Fruit fly (Drosophila melanogaster) Kc167 (cell line): ENCODE results near the gene Fur2.

Experiments
- Myc ChIP-seq: fragments of >200 bp; optimal IDR thresholded peaks from 2 replicates; lab custom pipeline; 2017; ENCODE audit warnings: missing external identifiers
- Sin3A ChIP-seq: fragments of >200 bp; optimal IDR thresholded peaks from 2 replicates; lab custom pipeline; 2018; ENCODE audit warnings: missing external identifiers
- h ChIP-seq: fragments of >200 bp; optimal IDR thresholded peaks from 3 replicates; lab custom pipeline; 2018; ENCODE audit warnings: missing external identifiers
- insv ChIP-seq: fragments of >200 bp; optimal IDR thresholded peaks from 3 replicates; lab custom pipeline; 2018; ENCODE audit warnings: missing external identifiers
- psq ChIP-seq: fragments of >200 bp; optimal IDR thresholded peaks from 2 replicates; lab custom pipeline; 2017; ENCODE audit warnings: missing external identifiers
- ttk ChIP-seq: sonication (Bioruptor generic); optimal IDR thresholded peaks from 2 replicates; lab custom pipeline; 2017; ENCODE audit warnings: missing external identifiers

Gene Fur2

DNA sequence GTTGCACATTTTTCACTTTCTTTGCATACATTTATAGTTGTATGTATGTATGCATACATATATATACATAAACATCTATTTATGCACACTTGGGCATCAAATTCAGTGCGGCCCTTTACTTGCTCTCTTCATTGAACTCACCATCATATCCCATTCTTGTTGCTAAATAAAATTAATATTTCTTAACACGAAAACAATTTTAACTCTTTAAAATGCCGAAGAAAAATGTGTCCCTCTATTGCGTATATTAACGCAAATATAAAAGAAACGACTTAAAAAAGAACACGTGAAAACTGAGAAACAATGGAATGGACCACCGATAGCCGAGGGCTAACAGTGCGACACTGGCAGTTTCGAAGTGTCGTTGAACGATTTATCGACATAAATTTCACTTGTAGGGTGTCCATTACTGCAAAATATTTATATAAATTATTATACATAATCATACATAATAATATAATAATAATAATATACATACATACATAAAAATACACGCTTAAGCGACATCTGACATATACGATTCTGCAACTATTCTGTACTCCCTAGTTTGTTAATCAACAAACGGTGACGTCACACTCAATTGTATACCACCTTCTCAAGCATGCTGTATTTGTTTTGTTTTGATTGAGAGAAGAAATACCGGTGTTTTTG lies 14.1 kb upstream of the Fur2 start, which contains the start of the genes U2af50 and PIG-Q:
TSS of gene U2af50 (minus strand) at position 370 of the 651 bp plus-strand sequence.
TSS of gene PIG-Q (plus strand) at position 474 of the 651 bp plus-strand sequence.
- TF ChIP-seq Sin3A (lab: Kevin White, UChicago) = no peak
- no peak for TF ChIP-seq ttk (lab: Kevin White, UChicago)
- no peak for TF ChIP-seq Myc
- no peak for TF ChIP-seq h
- no peak for TF ChIP-seq psq (lab: Kevin White, UChicago)
- no peak for TF ChIP-seq insv (lab: Kevin White, UChicago)

DNA sequence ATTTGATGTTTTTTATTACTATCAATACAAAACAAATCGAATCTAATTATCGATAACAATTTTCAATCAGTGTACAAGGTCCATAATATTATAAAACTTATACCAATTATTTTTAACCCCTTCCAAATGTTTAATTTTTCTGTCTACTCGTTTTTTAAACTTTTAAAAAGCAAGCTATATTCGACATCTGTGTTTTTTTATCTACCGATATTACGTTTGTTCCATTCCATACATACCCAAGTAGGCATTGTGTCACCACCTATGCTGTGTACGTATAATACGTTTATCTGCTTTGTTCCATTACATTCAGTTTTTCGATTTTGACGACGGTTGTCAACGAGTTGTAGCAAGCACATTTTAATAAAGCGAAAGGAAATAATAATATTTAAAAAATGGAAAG lies 11.6 kb upstream of the Fur2 start, which contains the start of gene nonA:
TSS of gene nonA (plus strand) at position 264 of the 400 bp plus-strand sequence.
- TF ChIP-seq Myc (no peak), h (no peak), insv (lab: Kevin White, UChicago) (no peak), ttk (lab: Kevin White, UChicago) (no peak), Sin3A (lab: Kevin White, UChicago) (no peak), psq (lab: Kevin White, UChicago) (no peak)

DNA sequence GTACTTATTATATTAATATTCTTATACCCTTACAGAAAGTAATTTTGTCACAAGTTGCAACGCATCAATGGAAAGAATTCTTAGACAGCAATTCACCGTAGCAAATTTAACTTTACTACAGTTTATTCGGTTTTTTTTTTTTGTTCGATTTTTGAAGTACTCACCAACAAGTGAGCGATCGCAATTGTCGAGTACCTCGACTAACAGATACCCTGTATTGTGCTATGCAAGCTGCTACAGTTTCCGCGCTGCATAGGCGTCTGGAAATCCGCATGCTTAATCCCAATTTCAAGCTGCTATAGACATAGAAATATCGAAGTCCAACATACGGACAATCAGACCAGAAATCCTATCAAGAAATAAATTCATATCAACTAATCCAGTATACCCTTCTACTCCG lies 4.3 kb upstream of the Fur2 start:
- no peak for TF ChIP-seq Sin3A (lab: Kevin White, UChicago)
- TF ChIP-seq Myc = no peak
- TF ChIP-seq ttk (lab: Kevin White, UChicago) = no peak
- TF ChIP-seq psq (lab: Kevin White, UChicago) = no peak

DNA sequence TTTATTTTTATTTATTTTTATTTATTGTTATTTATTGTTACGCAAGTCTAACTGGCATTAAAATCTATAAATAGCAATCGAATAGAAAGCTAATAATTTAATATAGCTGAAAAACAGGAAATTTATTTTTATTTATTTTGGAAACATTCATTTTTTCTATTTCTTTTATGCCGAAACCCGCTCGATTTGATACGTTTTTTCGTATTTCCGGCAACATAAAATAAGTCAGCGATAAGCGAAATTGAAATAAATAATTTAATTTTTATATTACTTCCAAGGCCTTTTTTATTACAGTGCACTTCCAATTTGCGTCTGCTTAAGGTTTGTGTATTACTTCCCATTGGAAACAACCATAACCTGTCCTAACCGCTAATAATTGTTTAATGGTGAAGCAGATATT lies 963 bp upstream of the Fur2 start:
- TF ChIP-seq insv (lab: Kevin White, UChicago) = no peak
- no peak for TF ChIP-seq psq (lab: Kevin White, UChicago)
- no peak for TF ChIP-seq Myc
- TF ChIP-seq Sin3A (lab: Kevin White, UChicago) = no peak
- no peak for TF ChIP-seq ttk (lab: Kevin White, UChicago)
- no peak for TF ChIP-seq h

DNA sequence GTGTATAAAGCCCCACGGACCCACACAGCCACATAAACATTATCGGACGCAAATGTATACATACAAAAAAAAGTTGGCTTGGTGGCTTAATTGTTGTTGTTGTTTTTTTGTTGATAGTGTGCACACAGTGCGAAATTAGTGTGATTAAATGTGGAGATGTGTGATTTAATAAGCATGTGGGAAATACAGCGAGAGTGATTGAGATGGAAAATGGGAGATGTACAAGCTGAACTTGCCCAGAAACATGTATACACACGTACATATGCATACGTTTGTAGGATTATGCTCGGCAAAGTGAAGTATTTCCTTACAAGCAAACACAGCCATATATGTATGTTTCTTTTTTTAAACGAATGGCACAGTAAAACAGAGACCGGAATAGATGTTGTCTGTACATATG lies 655 bp downstream of the Fur2 start:
- TF ChIP-seq Myc (no peak), insv (lab: Kevin White, UChicago) (no peak), psq (lab: Kevin White, UChicago) (no peak), h (no peak), Sin3A (lab: Kevin White, UChicago) (no peak), ttk (lab: Kevin White, UChicago) (no peak)

DNA sequence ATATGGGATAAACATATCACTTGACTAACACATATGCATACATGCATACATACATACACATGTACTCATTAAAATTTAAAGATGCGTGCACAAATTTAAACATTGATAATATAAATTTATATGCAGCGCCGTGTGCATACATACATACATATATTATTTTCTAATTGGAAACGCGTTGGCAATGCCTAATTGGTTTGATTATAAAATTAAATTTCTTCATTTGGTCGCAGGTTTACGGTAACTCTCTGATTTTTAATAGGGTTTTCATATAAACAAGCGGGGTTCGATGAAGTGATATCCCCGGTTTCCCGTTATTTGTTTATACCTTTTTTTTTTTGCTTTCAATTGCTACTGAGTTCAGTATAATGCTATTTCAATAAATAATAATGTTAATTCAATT lies 1.2 kb downstream of the Fur2 start:
- TF ChIP-seq psq (lab: Kevin White, UChicago) = no peak

DNA sequence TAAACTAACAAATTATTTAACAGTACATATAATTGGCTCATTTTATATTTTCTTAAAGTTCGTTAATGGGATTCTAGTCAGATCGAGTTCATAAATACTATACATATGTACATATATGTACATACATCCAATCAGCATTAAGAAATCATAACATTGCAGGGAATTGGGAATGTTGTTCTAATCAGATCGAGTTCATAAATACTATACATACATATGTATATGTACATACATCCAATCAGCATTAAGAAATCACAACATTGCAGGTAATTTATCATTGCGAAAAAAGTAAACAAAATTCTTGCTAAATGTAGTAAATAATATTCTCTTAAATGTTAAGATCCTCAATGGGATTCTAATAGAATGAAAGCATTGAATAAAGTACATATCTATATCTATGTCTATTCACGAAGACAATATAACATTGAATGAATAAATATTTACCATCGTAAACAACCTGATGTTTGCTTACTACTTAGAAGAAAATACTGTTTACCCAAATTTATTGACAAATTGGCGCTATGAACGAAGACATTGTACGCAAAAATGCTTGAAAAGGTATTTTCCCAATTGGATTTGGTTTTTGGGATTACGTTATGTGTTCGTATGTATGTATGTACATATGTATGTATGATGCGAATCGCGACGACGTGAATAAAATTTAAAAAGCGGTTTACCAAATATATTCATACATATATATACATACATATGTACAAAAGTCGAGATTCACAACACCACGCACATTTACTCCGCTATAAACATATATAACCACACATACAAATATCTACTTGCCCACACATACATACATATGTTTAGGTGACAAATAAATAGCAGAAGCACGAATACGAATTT lies 11.0 kb downstream of the Fur2 start:
- TF ChIP-seq psq (lab: Kevin White, UChicago) (no peak), insv (lab: Kevin White, UChicago) (no peak), Myc (no peak)

DNA sequence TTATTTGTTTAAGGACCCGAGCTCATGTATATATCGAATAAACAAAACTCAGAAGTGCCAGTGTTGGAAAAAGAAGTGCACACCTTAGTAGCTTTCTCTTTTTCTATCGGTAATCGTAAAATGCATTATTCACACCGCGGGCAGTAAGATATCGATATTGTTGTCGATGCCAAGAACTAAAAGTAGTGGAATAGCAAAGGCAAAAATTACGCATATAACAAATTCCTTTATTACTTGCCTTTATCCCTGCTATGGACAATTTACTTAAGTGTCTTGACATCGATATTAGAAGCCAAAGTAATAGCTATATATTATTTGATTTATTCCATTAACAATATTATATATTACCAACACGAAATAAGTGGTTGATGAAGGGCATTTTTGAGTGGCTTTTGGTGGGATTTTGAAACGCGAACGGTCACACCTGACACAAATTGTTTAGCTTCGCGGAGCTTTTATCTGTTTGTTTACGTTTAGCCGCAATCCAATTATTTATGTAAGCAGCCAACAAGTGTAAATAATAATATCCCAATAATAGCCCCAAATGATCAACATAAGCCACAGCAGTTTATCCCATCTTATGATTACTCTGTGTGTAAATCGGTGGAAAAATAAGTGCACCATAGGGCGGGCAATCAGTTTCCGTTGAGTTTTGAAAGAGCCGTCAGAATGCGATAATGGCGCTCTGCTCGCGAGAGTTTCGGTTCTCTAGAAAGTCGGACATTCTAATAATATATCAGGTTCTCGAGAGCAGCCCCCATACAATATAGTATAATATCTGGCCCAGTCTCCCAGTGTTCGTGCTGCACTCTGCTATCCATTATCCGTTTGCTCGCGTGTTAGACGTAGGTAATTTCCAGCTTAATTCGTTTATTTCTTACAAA lies 12.2 kb downstream of the Fur2 start, which contains the start of the genes CG9992 and CG4239:
TSS of gene CG9992 (minus strand) at position 66 of the 884 bp plus-strand sequence.
TSS of gene CG4239 (plus strand) at position 436 of the 884 bp plus-strand sequence.
- TF ChIP-seq h (no peak), insv (lab: Kevin White, UChicago) (no peak), Myc (no peak), Sin3A (lab: Kevin White, UChicago) (no peak), psq (lab: Kevin White, UChicago) (no peak), ttk (lab: Kevin White, UChicago) (no peak)

DNA sequence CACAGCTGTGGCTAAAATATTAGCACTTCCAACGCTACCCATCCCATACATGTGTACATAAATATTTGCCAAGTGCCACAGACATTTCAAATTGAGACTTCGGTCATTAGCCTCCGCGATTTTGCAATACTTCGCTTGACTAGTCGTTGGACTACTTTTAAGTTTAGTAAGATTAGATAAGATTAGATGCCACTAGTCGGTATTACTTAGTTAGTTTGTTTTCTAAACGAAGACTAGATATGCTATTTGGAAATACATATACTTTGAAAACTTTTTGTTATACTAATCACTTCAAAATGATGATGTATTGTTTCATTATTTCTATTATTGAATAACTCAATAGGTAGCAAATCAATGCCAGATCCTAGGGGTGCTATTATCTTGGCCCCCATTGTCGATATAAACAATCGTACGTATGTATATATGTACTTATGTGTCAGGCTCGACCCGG lies 13.1 kb downstream of the Fur2 start:
- TF ChIP-seq insv (lab: Kevin White, UChicago) = no peak
- TF ChIP-seq Myc = no peak
- no peak for TF ChIP-seq ttk (lab: Kevin White, UChicago)
- no peak for TF ChIP-seq Sin3A (lab: Kevin White, UChicago)
- TF ChIP-seq psq (lab: Kevin White, UChicago) = no peak
- TF ChIP-seq h = no peak

DNA sequence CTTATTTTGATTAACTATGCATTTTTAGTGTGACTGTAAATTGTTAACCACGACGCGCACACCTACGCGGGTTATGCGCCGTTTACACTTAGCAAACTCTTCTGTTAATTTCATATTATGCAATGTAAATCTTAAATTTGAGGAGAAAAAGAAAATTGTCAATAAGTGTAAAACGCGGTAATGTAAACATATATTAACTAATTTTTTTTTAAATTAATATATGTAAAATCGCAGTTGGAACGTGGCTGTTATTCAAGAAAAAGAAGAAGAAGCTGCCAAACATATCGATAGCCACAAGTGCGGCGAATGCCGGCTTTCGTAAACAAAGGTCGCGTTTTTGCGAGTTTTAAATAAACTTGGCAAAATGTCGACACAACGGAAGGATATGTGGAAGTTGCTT lies 18.5 kb downstream of the Fur2 start, which contains the start of the genes TH1 and mei-41:
TSS of gene TH1 (minus strand) at position 42 of the 400 bp plus-strand sequence.
TSS of gene mei-41 (plus strand) at position 302 of the 400 bp plus-strand sequence.
- no peak for TF ChIP-seq ttk (lab: Kevin White, UChicago)
- TF ChIP-seq h = no peak
- no peak for TF ChIP-seq Sin3A (lab: Kevin White, UChicago)
- TF ChIP-seq psq (lab: Kevin White, UChicago) = no peak
- TF ChIP-seq insv (lab: Kevin White, UChicago) = no peak
- TF ChIP-seq Myc = no peak

DNA sequence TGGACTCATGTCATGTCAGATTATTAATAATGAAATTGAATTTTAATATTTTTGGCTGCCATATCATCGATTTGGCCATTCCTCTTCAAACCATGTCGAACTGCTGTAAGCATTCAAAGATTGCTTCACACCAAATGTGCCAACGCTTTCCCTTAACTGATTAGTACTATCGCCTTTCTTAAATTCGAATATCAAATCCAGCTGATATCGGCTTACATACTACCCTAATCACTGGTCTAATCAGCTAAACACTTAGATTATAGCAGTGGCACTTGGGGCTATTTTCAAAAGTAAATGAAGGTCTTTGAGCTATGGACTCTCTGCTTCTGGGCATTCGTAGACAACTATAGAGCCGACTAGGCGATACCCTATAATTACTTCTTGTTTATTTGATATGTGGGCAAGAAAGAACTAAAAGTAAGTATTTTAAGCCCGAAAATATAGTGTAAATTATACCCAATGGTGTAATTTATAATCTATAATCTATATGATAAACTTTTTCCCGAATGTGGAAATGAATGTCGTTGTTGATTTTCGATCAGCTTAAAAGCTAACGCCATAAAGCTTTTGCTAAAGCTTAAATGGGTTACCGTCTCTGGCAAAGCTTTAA lies 31.0 kb downstream of the Fur2 start:
- TF ChIP-seq Myc (no peak), Sin3A (lab: Kevin White, UChicago) (no peak), ttk (lab: Kevin White, UChicago) (no peak), psq (lab: Kevin White, UChicago) (no peak), insv (lab: Kevin White, UChicago) (no peak)
